Fruit fly (Drosophila melanogaster) whole organism, embryonic: ENCODE results near the gene CG10700.

ENCODE experiments used
- CG10267 ChIP-seq: fragments of 200-800 bp; sonication (Bioruptor generic); optimal IDR thresholded peaks from 2 replicates; lab custom pipeline; 2018; ENCODE audit warnings: missing biosample characterization, mild to moderate bottlenecking, missing genetic modification characterization, moderate library complexity
- CG10959 ChIP-seq: fragments of 200-800 bp; sonication (Bioruptor generic); IDR thresholded peaks from 2 replicates; pipeline ENCODE4 v1.3.6; 2022; ENCODE audit warnings: missing biosample characterization, missing genetic modification characterization
- CG14710 ChIP-seq: fragments of 200-800 bp; sonication (Bioruptor generic); optimal IDR thresholded peaks from 3 replicates; lab custom pipeline; 2019; ENCODE audit warnings: missing biosample characterization, mild to moderate bottlenecking, missing genetic modification characterization, moderate library complexity
- CG14860 ChIP-seq: fragments of 200-800 bp; sonication (Bioruptor generic); IDR thresholded peaks from 3 replicates; pipeline ENCODE4 v1.3.6; 2022; ENCODE audit warnings: missing biosample characterization, missing genetic modification characterization; ENCODE audit not compliant: partially characterized antibody
- CG1603 ChIP-seq: fragments of 200-800 bp; sonication (Bioruptor generic); optimal IDR thresholded peaks from 2 replicates; lab custom pipeline; 2019; ENCODE audit warnings: missing biosample characterization, mild to moderate bottlenecking, missing genetic modification characterization, moderate library complexity
- CG16813 ChIP-seq: fragments of 200-800 bp; sonication (Bioruptor generic); IDR thresholded peaks from 3 replicates; pipeline ENCODE4 v1.3.6; 2022; ENCODE audit warnings: missing biosample characterization, missing genetic modification characterization; ENCODE audit not compliant: partially characterized antibody
- CG1832 ChIP-seq: fragments of 200-800 bp; sonication (Bioruptor generic); optimal IDR thresholded peaks from 2 replicates; lab custom pipeline; 2017; ENCODE audit warnings: missing biosample characterization, mild to moderate bottlenecking, missing genetic modification characterization, inconsistent platforms
- CG2116 ChIP-seq: fragments of 200-800 bp; sonication (Bioruptor generic); optimal IDR thresholded peaks from 3 replicates; lab custom pipeline; 2018; ENCODE audit warnings: missing biosample characterization, mild to moderate bottlenecking, missing genetic modification characterization
- CG2199 ChIP-seq: fragments of 200-800 bp; sonication (Bioruptor generic); IDR thresholded peaks from 3 replicates; pipeline ENCODE4 v1.3.6; 2022; ENCODE audit warnings: missing biosample characterization, missing genetic modification characterization
- CG34422 ChIP-seq: fragments of 200-800 bp; sonication (Bioruptor generic); IDR thresholded peaks from 3 replicates; pipeline ENCODE4 v1.3.6; 2022; ENCODE audit warnings: missing biosample characterization, missing genetic modification characterization
- CG4328 ChIP-seq: fragments of 200-800 bp; sonication (Bioruptor generic); optimal IDR thresholded peaks from 3 replicates; lab custom pipeline; 2017; ENCODE audit warnings: missing biosample characterization, missing genetic modification reagents, missing genetic modification characterization
- CG5245 ChIP-seq: fragments of 200-800 bp; sonication (Bioruptor generic); optimal IDR thresholded peaks from 3 replicates; lab custom pipeline; 2016; ENCODE audit warnings: missing biosample characterization, missing genetic modification characterization
- CG7963 ChIP-seq: fragments of 200-800 bp; sonication (Bioruptor generic); IDR thresholded peaks from 3 replicates; pipeline ENCODE4 v1.3.6; 2022; ENCODE audit warnings: missing biosample characterization, missing genetic modification characterization; ENCODE audit not compliant: partially characterized antibody
- CoRest ChIP-seq: fragments of 200-800 bp; sonication (Bioruptor generic); optimal IDR thresholded peaks from 3 replicates; lab custom pipeline; 2018; ENCODE audit warnings: missing biosample characterization, mild to moderate bottlenecking, missing genetic modification characterization, moderate library complexity
- D19B ChIP-seq: fragments of 200-800 bp; sonication (Bioruptor generic); optimal IDR thresholded peaks from 2 replicates; lab custom pipeline; 2017; ENCODE audit warnings: missing biosample characterization, mild to moderate bottlenecking, missing genetic modification characterization
- Dip3 ChIP-seq: fragments of 200-800 bp; sonication (Bioruptor generic); optimal IDR thresholded peaks from 3 replicates; lab custom pipeline; 2016; ENCODE audit warnings: missing biosample characterization, missing genetic modification characterization
- Doc3 ChIP-seq: fragments of 200-800 bp; sonication (Bioruptor generic); IDR thresholded peaks from 3 replicates; pipeline ENCODE4 v1.3.6; 2022; ENCODE audit warnings: missing biosample characterization, missing genetic modification characterization; ENCODE audit not compliant: partially characterized antibody
- E2f2 ChIP-seq: fragments of 200-800 bp; sonication (Bioruptor generic); IDR thresholded peaks from 2 replicates; pipeline ENCODE4 v1.3.6; 2022; ENCODE audit warnings: missing biosample characterization, missing genetic modification characterization
- Gug ChIP-seq: fragments of 200-800 bp; sonication (Bioruptor generic); IDR thresholded peaks from 4 replicates; pipeline ENCODE4 v1.3.6; 2022; ENCODE audit warnings: missing biosample characterization, missing genetic modification characterization
- HLH4C ChIP-seq: fragments of 200-800 bp; sonication (Bioruptor generic); IDR thresholded peaks from 3 replicates; pipeline ENCODE4 v1.3.6; 2022; ENCODE audit warnings: missing biosample characterization, missing genetic modification characterization; ENCODE audit not compliant: partially characterized antibody
- Hey ChIP-seq: fragments of 200-800 bp; sonication (Bioruptor generic); optimal IDR thresholded peaks from 3 replicates; lab custom pipeline; 2018; ENCODE audit warnings: missing biosample characterization, mild to moderate bottlenecking, missing genetic modification characterization
- Hr51 ChIP-seq, 2 experiments: fragments of 200-800 bp; sonication (Bioruptor generic); optimal IDR thresholded peaks; 2 replicates in 1 of 2; 3 replicates in 1 of 2; lab custom pipeline; 2016 to 2018; ENCODE audit warnings: missing biosample characterization in 2 of 2, missing genetic modification characterization in 2 of 2, mild to moderate bottlenecking in 1 of 2, moderate library complexity in 1 of 2
- Hsf ChIP-seq: fragments of 200-800 bp; sonication (Bioruptor generic); optimal IDR thresholded peaks from 3 replicates; lab custom pipeline; 2016; ENCODE audit warnings: missing biosample characterization, missing genetic modification characterization
- NK7.1 ChIP-seq: fragments of 200-800 bp; sonication (Bioruptor generic); optimal IDR thresholded peaks from 3 replicates; lab custom pipeline; 2016; ENCODE audit warnings: missing biosample characterization, missing genetic modification characterization
- Scr ChIP-seq: fragments of 200-800 bp; sonication (Bioruptor generic); IDR thresholded peaks from 2 replicates; pipeline ENCODE4 v1.3.6; 2022; ENCODE audit warnings: missing biosample characterization, missing genetic modification characterization; ENCODE audit not compliant: partially characterized antibody
- Spps ChIP-seq: fragments of 200-800 bp; sonication (Bioruptor generic); optimal IDR thresholded peaks from 2 replicates; lab custom pipeline; 2018; ENCODE audit warnings: missing biosample characterization, mild to moderate bottlenecking, missing genetic modification characterization
- amos ChIP-seq: fragments of 200-800 bp; sonication (Bioruptor generic); IDR thresholded peaks from 2 replicates; pipeline ENCODE4 v1.3.6; 2022; ENCODE audit warnings: missing biosample characterization, missing genetic modification characterization; ENCODE audit not compliant: partially characterized antibody
- bbx ChIP-seq: fragments of 200-800 bp; sonication (Bioruptor generic); IDR thresholded peaks from 2 replicates; pipeline ENCODE4 v1.3.6; 2022; ENCODE audit warnings: missing biosample characterization, missing genetic modification characterization; ENCODE audit not compliant: partially characterized antibody
- bsh ChIP-seq, 2 experiments: fragments of 200-800 bp; sonication (Bioruptor generic); optimal IDR thresholded peaks; 2 replicates each; lab custom pipeline; 2017 to 2018; ENCODE audit warnings: mild to moderate bottlenecking in 2 of 2, missing biosample characterization in 2 of 2, missing genetic modification characterization in 2 of 2, moderate library complexity in 1 of 2
- chinmo ChIP-seq: fragments of 200-800 bp; sonication (Bioruptor generic); IDR thresholded peaks from 4 replicates; pipeline ENCODE4 v1.3.6; 2022; ENCODE audit warnings: missing biosample characterization, missing genetic modification characterization; ENCODE audit not compliant: partially characterized antibody
- croc ChIP-seq: fragments of 200-800 bp; sonication (Bioruptor generic); conservative IDR thresholded peaks from 3 replicates; pipeline ENCODE4 v1.3.6; 2022; ENCODE audit warnings: missing biosample characterization, missing genetic modification characterization
- emc ChIP-seq: fragments of 200-800 bp; sonication (Bioruptor generic); optimal IDR thresholded peaks from 2 replicates; lab custom pipeline; 2016; ENCODE audit warnings: missing biosample characterization, missing genetic modification characterization
- eve ChIP-seq, 2 experiments: fragments of >200 bp; optimal IDR thresholded peaks; 2 replicates each; lab custom pipeline; 2017; ENCODE audit warnings: missing biosample characterization in 2 of 2, missing genetic modification characterization in 2 of 2
- ewg ChIP-seq: fragments of 200-800 bp; sonication (Bioruptor generic); optimal IDR thresholded peaks from 3 replicates; lab custom pipeline; 2017; ENCODE audit warnings: mild to moderate bottlenecking, missing biosample characterization, missing genetic modification reagents, missing genetic modification characterization
- fd102C ChIP-seq: fragments of 200-800 bp; sonication (Bioruptor generic); optimal IDR thresholded peaks from 2 replicates; lab custom pipeline; 2018; ENCODE audit warnings: missing biosample characterization, mild to moderate bottlenecking, missing genetic modification characterization, moderate library complexity
- hb ChIP-seq: fragments of 200-800 bp; sonication (Bioruptor generic); IDR thresholded peaks from 3 replicates; pipeline ENCODE4 v1.3.6; 2022; ENCODE audit warnings: missing biosample characterization, missing genetic modification characterization; ENCODE audit not compliant: partially characterized antibody
- knrl ChIP-seq: fragments of 200-800 bp; sonication (Bioruptor generic); IDR thresholded peaks from 3 replicates; pipeline ENCODE4 v1.3.6; 2022; ENCODE audit warnings: missing biosample characterization, missing genetic modification characterization; ENCODE audit not compliant: partially characterized antibody
- mld ChIP-seq: fragments of 200-800 bp; sonication (Bioruptor generic); IDR thresholded peaks from 3 replicates; pipeline ENCODE4 v1.3.6; 2022; ENCODE audit warnings: missing biosample characterization, missing genetic modification characterization; ENCODE audit not compliant: partially characterized antibody
- odd ChIP-seq: fragments of 200-800 bp; sonication (Bioruptor generic); optimal IDR thresholded peaks from 2 replicates; lab custom pipeline; 2017; ENCODE audit warnings: missing biosample characterization, mild to moderate bottlenecking, missing genetic modification characterization
- pzg ChIP-seq: fragments of 200-800 bp; sonication (Bioruptor generic); optimal IDR thresholded peaks from 3 replicates; lab custom pipeline; 2018; ENCODE audit warnings: missing biosample characterization, mild to moderate bottlenecking, missing genetic modification characterization, moderate library complexity
- salm ChIP-seq: fragments of 200-800 bp; sonication (Bioruptor generic); optimal IDR thresholded peaks from 2 replicates; lab custom pipeline; 2018; ENCODE audit warnings: missing biosample characterization, mild to moderate bottlenecking, missing genetic modification characterization
- sc ChIP-seq, 3 experiments: fragments of >200 bp in 2 of 3; fragments of 200-800 bp in 1 of 3; sonication (Bioruptor generic) in 1 of 3; optimal IDR thresholded peaks; 2 replicates in 2 of 3; 3 replicates in 1 of 3; lab custom pipeline; 2017; ENCODE audit warnings: mild to moderate bottlenecking in 1 of 3, missing biosample characterization in 1 of 3, missing genetic modification characterization in 1 of 3, missing genetic modification reagents in 1 of 3
- sna ChIP-seq: fragments of 200-800 bp; sonication (Bioruptor generic); IDR thresholded peaks from 2 replicates; pipeline ENCODE4 v1.3.6; 2022; ENCODE audit warnings: missing biosample characterization, missing genetic modification characterization; ENCODE audit not compliant: partially characterized antibody
- tna ChIP-seq: fragments of 200-800 bp; sonication (Bioruptor generic); IDR thresholded peaks from 2 replicates; pipeline ENCODE4 v1.3.6; 2022; ENCODE audit warnings: missing biosample characterization, missing genetic modification characterization; ENCODE audit not compliant: partially characterized antibody
- twi ChIP-seq: fragments of 200-800 bp; optimal IDR thresholded peaks from 2 replicates; lab custom pipeline; 2019; ENCODE audit warnings: missing biosample characterization, mild to moderate bottlenecking, missing genetic modification characterization, moderate library complexity
- vvl ChIP-seq: fragments of 200-800 bp; sonication (Bioruptor generic); IDR thresholded peaks from 2 replicates; pipeline ENCODE4 v1.3.6; 2022; ENCODE audit warnings: missing biosample characterization, missing genetic modification characterization
- zen2 ChIP-seq: fragments of 200-800 bp; sonication (Bioruptor generic); IDR thresholded peaks from 3 replicates; pipeline ENCODE4 v1.3.6; 2022; ENCODE audit warnings: missing biosample characterization, missing genetic modification characterization; ENCODE audit not compliant: partially characterized antibody

Gene CG10700

DNA sequence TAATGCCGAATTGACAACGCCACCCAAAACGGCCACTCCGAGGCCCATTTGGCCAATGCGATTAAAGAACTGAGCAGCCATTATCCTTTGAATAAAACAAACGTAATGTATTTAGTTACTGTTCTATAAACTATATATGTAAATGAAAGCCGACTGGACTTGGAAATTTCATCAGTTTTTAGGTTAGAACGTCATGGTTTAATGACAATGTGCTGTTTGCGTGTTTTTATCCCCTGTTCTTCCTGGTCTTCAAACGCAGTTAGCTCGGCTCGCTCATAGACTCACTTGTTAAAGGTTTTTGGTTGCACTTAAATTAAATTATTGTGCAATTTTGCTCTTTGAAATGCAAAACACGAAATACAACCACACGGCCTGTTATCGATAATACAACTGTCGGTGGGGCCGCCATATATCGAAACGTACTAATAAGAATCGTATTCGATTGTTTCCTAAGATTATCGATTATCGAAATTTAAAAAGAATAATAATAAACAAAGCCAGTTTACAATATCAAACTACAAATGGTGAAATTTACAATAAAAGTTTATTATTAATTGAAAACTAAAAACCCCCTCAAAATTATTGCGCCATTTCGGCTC is 44.7 kb upstream of the CG10700 start, which contains the start of gene Phb1 (continued):
- TF ChIP-seq CG2199 (no peak), amos (GFP tag; lab: Robert Waterston, UW) (peak; percentile 78; the same call in 1 of the 2 replicates), chinmo (GFP tag; lab: Robert Waterston, UW) (peak; percentile 71; the same call in 2 of the 4 replicates), twi (no peak), pzg (GFP tag; lab: Kevin White, UChicago) (peak; percentile 45), NK7.1 (GFP tag; lab: Kevin White, UChicago) (no peak), D19B (GFP tag; lab: Kevin White, UChicago) (no peak), Doc3 (GFP tag; lab: Robert Waterston, UW) (peak; percentile 76), Hey (tag; lab: Kevin White, UChicago) (no peak), CG16813 (peak; percentile 84), Scr (GFP tag; lab: Robert Waterston, UW) (peak; percentile 84), CG1603 (tag; lab: Kevin White, UChicago) (no peak), vvl (peak; percentile 27; the same call in 1 of the 2 replicates), CG4328 (GFP tag; lab: Kevin White, UChicago) (no peak), Spps (no peak), Hr51 (GFP tag; optimal IDR thresholded peaks at IDR 0.05; lab: Kevin White, UChicago) (no peak), CG7963 (GFP tag; lab: Robert Waterston, UW) (peak; percentile 95), Hsf (GFP tag; lab: Kevin White, UChicago) (no peak), CG10267 (peak; percentile 28), HLH4C (peak; percentile 98), E2f2 (GFP tag; lab: Robert Waterston, UW) (peak; percentile 88), sna (GFP tag; lab: Robert Waterston, UW) (peak; percentile 90), Dip3 (GFP tag; lab: Kevin White, UChicago) (no peak), croc (GFP tag; lab: Robert Waterston, UW) (no peak), CG1832 (GFP tag; lab: Kevin White, UChicago) (no peak), eve (GFP tag; optimal IDR thresholded peaks at IDR 0.05; lab: Kevin White, UChicago) (no peak), CG14860 (peak; percentile 93), Gug (GFP tag; lab: Robert Waterston, UW) (no peak), salm (tag; lab: Kevin White, UChicago) (no peak), CoRest (no peak), bbx (GFP tag; lab: Robert Waterston, UW) (peak; percentile 90), emc (no peak), CG14710 (tag; lab: Kevin White, UChicago) (peak; percentile 16), mld (GFP tag; lab: Robert Waterston, UW) (peak; percentile 93), bsh (GFP tag; optimal IDR thresholded peaks at IDR 0.05; lab: Kevin White, UChicago) (no peak), hb (GFP tag; lab: Robert Waterston, UW) (peak; percentile 92), fd102C (no peak), sc (optimal IDR thresholded peaks at IDR 0.05; lab: Kevin White, UChicago) (no peak), sc (GFP tag; optimal IDR thresholded peaks at IDR 0.05; lab: Kevin White, UChicago) (no peak), CG5245 (GFP tag; lab: Kevin White, UChicago) (no peak), CG2116 (GFP tag; lab: Kevin White, UChicago) (peak; percentile 82), CG10959 (GFP tag; lab: Robert Waterston, UW) (no peak), odd (GFP tag; lab: Kevin White, UChicago) (no peak), knrl (GFP tag; lab: Robert Waterston, UW) (peak; percentile 59; the same call in 2 of the 3 replicates), ewg (GFP tag; lab: Kevin White, UChicago) (no peak), zen2 (peak; percentile 95), tna (GFP tag; lab: Robert Waterston, UW) (peak; percentile 98), CG34422 (GFP tag; lab: Robert Waterston, UW) (peak; percentile 69; the same call in 1 of the 3 replicates)
